Worm (Caenorhabditis elegans) whole organism, L2 larva: ENCODE measurements around the gene tbx-2.

Experiments
- C34F6.9 ChIP-seq: fragments of 150-350 bp; optimal IDR thresholded peaks from 2 replicates; lab custom pipeline; 2014; ENCODE audit warnings: missing biosample characterization, missing genetic modification characterization
- ZK546.5 ChIP-seq: sonication (generic microtip); optimal IDR thresholded peaks from 2 replicates; lab custom pipeline; 2017; ENCODE audit warnings: missing biosample characterization, missing genetic modification characterization
- aly-2 ChIP-seq: fragments of 150-350 bp; optimal IDR thresholded peaks from 2 replicates; lab custom pipeline; 2014; ENCODE audit warnings: missing biosample characterization, missing genetic modification characterization
- ama-1 ChIP-seq: fragments of 150-350 bp; optimal IDR thresholded peaks from 2 replicates; lab custom pipeline; 2018; ENCODE audit warnings: inconsistent platforms
- elt-3 ChIP-seq: sonication (generic microtip); optimal IDR thresholded peaks from 2 replicates; lab custom pipeline; 2017; ENCODE audit warnings: missing biosample characterization, missing genetic modification characterization
- lin-39 ChIP-seq: fragments of 150-350 bp; optimal IDR thresholded peaks from 2 replicates; lab custom pipeline; 2014; ENCODE audit warnings: missing biosample characterization, missing genetic modification reagents, missing genetic modification characterization
- mdl-1 ChIP-seq, 2 experiments: fragments of 150-350 bp in 1 of 2; sonication (generic microtip) in 1 of 2; optimal IDR thresholded peaks; 2 replicates each; lab custom pipeline; 2017; ENCODE audit warnings: missing biosample characterization in 2 of 2, missing genetic modification characterization in 2 of 2
- nhr-11 ChIP-seq: fragments of 150-350 bp; optimal IDR thresholded peaks from 2 replicates; lab custom pipeline; 2014; ENCODE audit warnings: missing biosample characterization, missing genetic modification characterization
- nhr-237 ChIP-seq: fragments of 150-350 bp; optimal IDR thresholded peaks from 2 replicates; lab custom pipeline; 2014; ENCODE audit warnings: missing biosample characterization, missing genetic modification characterization
- snpc-4 ChIP-seq: fragments of 150-350 bp; optimal IDR thresholded peaks from 2 replicates; lab custom pipeline; 2014; ENCODE audit warnings: missing biosample characterization, missing genetic modification characterization
- unc-39 ChIP-seq: fragments of 150-350 bp; optimal IDR thresholded peaks from 2 replicates; lab custom pipeline; 2014; ENCODE audit warnings: missing biosample characterization, missing genetic modification characterization
- ztf-1 ChIP-seq: fragments of 200-800 bp; sonication (Bioruptor generic); conservative IDR thresholded peaks from 2 replicates; pipeline ENCODE4 v1.3.6; 2022; ENCODE audit warnings: missing genetic modification characterization, missing compliant biosample characterization
- ztf-11 ChIP-seq: sonication (generic microtip); optimal IDR thresholded peaks from 2 replicates; lab custom pipeline; 2017; ENCODE audit warnings: missing biosample characterization, missing genetic modification characterization

ce11 chrIII:5125759-5126158 lies 10.3 kb downstream of the tbx-2 start:
- no peak for TF ChIP-seq snpc-4 (tag; lab: Kevin White, UChicago)
- no peak for TF ChIP-seq elt-3 (tag; lab: Kevin White, UChicago)
- TF ChIP-seq nhr-237 (tag; lab: Kevin White, UChicago), result no peak
- TF ChIP-seq ZK546.5 (tag; lab: Kevin White, UChicago), result no peak
- TF ChIP-seq unc-39 (tag; lab: Kevin White, UChicago), result no peak
- no peak for TF ChIP-seq aly-2 (tag; lab: Kevin White, UChicago)
- no peak for TF ChIP-seq ztf-11 (tag; lab: Kevin White, UChicago)
- no peak for TF ChIP-seq ama-1
- no peak for TF ChIP-seq ztf-1 (GFP tag; lab: Robert Waterston, UW)
- TF ChIP-seq C34F6.9 (tag; lab: Kevin White, UChicago), result no peak
- TF ChIP-seq mdl-1 (tag; optimal IDR thresholded peaks at IDR 0.05; lab: Kevin White, UChicago), result no peak
- TF ChIP-seq lin-39, result no peak
- no peak for TF ChIP-seq nhr-11 (tag; lab: Kevin White, UChicago)
